Worm (Caenorhabditis elegans): Measurements from ENCODE around the gene rps-24.

DNA sequence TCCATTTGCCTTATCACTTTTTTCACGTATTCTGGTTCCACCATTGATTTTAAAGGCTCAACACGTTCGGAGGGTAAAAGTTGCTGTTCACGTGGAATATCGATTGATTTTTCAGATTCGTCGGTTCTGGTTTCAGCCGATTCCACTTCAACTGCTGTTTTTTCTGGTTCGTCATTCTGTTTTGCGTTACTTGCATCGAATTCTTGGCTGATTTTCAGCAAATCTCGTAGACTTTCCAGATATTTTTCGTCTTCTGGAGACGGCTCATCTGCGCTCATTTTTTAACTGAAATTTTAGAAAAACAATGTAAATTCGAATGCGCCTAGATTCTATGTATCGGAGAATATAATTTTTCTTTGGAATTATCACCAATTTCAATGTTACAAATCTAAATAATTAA is 34.0 kb downstream of the rps-24 start, which contains the start of gene eri-1:
- no peak for TF ChIP-seq nhr-237 (tag; optimal IDR thresholded peaks at IDR 0.05)
- TF ChIP-seq elt-1 (tag; optimal IDR thresholded peaks at IDR 0.05) = no peak
- no peak for TF ChIP-seq pqm-1 (tag; optimal IDR thresholded peaks at IDR 0.05)
- TF ChIP-seq aly-2 (tag; optimal IDR thresholded peaks at IDR 0.05) = no peak
- TF ChIP-seq ceh-16 (tag; optimal IDR thresholded peaks at IDR 0.05) = no peak
- no peak for TF ChIP-seq fkh-10 (GFP tag; optimal IDR thresholded peaks at IDR 0.05)
- no peak for TF ChIP-seq jun-1 (tag; optimal IDR thresholded peaks at IDR 0.05)
- no peak for TF ChIP-seq nfya-1 (tag; optimal IDR thresholded peaks at IDR 0.05; ENCODE audit: insufficient read depth)
- TF ChIP-seq fos-1 (tag; optimal IDR thresholded peaks at IDR 0.05) = no peak
- no peak for TF ChIP-seq lsy-12 (tag; optimal IDR thresholded peaks at IDR 0.05)
- no peak for TF ChIP-seq unc-62 (GFP tag; optimal IDR thresholded peaks at IDR 0.05)
- no peak for TF ChIP-seq ztf-11 (tag; optimal IDR thresholded peaks at IDR 0.05)
